Worm (Caenorhabditis elegans) whole organism, L4 larva: ENCODE data around the gene C04G6.11.

ENCODE experiments used
- F10B5.3 ChIP-seq: sonication (generic microtip); optimal IDR thresholded peaks from 2 replicates; lab custom pipeline; 2016; ENCODE audit warnings: mild to moderate bottlenecking, missing genetic modification characterization, missing compliant biosample characterization
- F26F4.8 ChIP-seq: fragments of 200-800 bp; sonication (Bioruptor generic); conservative IDR thresholded peaks from 2 replicates; pipeline ENCODE4 v1.3.6; 2022; ENCODE audit warnings: missing genetic modification characterization, missing compliant biosample characterization
- F44E2.7 ChIP-seq: fragments of 200-800 bp; sonication (Bioruptor generic); IDR thresholded peaks from 2 replicates; pipeline ENCODE4 v2.1.2; 2022; ENCODE audit warnings: missing genetic modification characterization, missing compliant biosample characterization
- F49E8.2 ChIP-seq: sonication (generic microtip); optimal IDR thresholded peaks from 2 replicates; lab custom pipeline; 2016; ENCODE audit warnings: missing compliant biosample characterization, mild to moderate bottlenecking, missing genetic modification characterization, borderline replicate concordance
- T20F7.1 ChIP-seq: fragments of 200-800 bp; sonication (Bioruptor generic); optimal IDR thresholded peaks from 2 replicates; lab custom pipeline; 2018; ENCODE audit warnings: mild to moderate bottlenecking, missing genetic modification characterization, missing compliant biosample characterization
- Y105C5A.15 ChIP-seq: fragments of 200-800 bp; sonication (Bioruptor generic); IDR thresholded peaks from 2 replicates; pipeline ENCODE4 v1.3.6; 2022; ENCODE audit warnings: missing genetic modification characterization, missing compliant biosample characterization
- Y48G9A.11 ChIP-seq: fragments of 200-800 bp; sonication (Bioruptor generic); IDR thresholded peaks from 2 replicates; pipeline ENCODE4 v1.3.6; 2022; ENCODE audit warnings: missing genetic modification reagents, missing genetic modification characterization, missing compliant biosample characterization
- Y75B8A.6 ChIP-seq: fragments of 200-800 bp; sonication (Bioruptor generic); IDR thresholded peaks from 2 replicates; pipeline ENCODE4 v1.3.6; 2022; ENCODE audit warnings: missing genetic modification reagents, missing genetic modification characterization, missing compliant biosample characterization
- aly-2 ChIP-seq: sonication (generic microtip); optimal IDR thresholded peaks from 2 replicates; lab custom pipeline; 2018; ENCODE audit warnings: missing biosample characterization, missing genetic modification characterization
- attf-4 ChIP-seq: sonication (generic microtip); optimal IDR thresholded peaks from 3 replicates; lab custom pipeline; 2017; ENCODE audit warnings: missing biosample characterization, missing genetic modification characterization
- ceh-20 ChIP-seq: fragments of 200-800 bp; sonication (Bioruptor generic); IDR thresholded peaks from 2 replicates; pipeline ENCODE4 v1.3.6; 2022; ENCODE audit warnings: missing genetic modification reagents, missing genetic modification characterization, missing compliant biosample characterization
- ceh-32 ChIP-seq: sonication (generic microtip); optimal IDR thresholded peaks from 2 replicates; lab custom pipeline; 2016; ENCODE audit warnings: mild to moderate bottlenecking, missing genetic modification characterization, missing compliant biosample characterization; ENCODE audit not compliant: poor library complexity
- ceh-82 ChIP-seq: sonication (generic microtip); optimal IDR thresholded peaks from 2 replicates; lab custom pipeline; 2017; ENCODE audit warnings: missing biosample characterization, missing genetic modification characterization
- ces-1 ChIP-seq: fragments of 150-350 bp; sonication (generic microtip); optimal IDR thresholded peaks from 4 replicates; lab custom pipeline; 2014; ENCODE audit warnings: missing biosample characterization, missing genetic modification reagents, missing genetic modification characterization
- ctbp-1 ChIP-seq: fragments of 200-800 bp; sonication (Bioruptor generic); IDR thresholded peaks from 2 replicates; pipeline ENCODE4 v1.3.6; 2022; ENCODE audit warnings: missing genetic modification reagents, missing genetic modification characterization, missing compliant biosample characterization
- daf-12 ChIP-seq: fragments of 150-350 bp; optimal IDR thresholded peaks from 2 replicates; lab custom pipeline; 2014; ENCODE audit warnings: missing biosample characterization, missing genetic modification reagents, missing genetic modification characterization
- daf-16 ChIP-seq, 3 experiments: sonication (generic microtip); optimal IDR thresholded peaks; 2 replicates each; lab custom pipeline; 2016 to 2017; ENCODE audit warnings: missing genetic modification characterization in 3 of 3, missing genetic modification reagents in 3 of 3, mild to moderate bottlenecking in 2 of 3, missing compliant biosample characterization in 2 of 3, missing biosample characterization in 1 of 3, moderate library complexity in 1 of 3
- daf-8 ChIP-seq: fragments of 200-800 bp; sonication (Bioruptor generic); IDR thresholded peaks from 2 replicates; pipeline ENCODE4 v1.3.6; 2022; ENCODE audit warnings: missing genetic modification characterization, missing compliant biosample characterization
- dmd-6 ChIP-seq: fragments of 200-800 bp; sonication (Bioruptor generic); IDR thresholded peaks from 2 replicates; pipeline ENCODE4 v1.3.6; 2022; ENCODE audit warnings: missing genetic modification reagents, missing genetic modification characterization, missing compliant biosample characterization
- dve-1 ChIP-seq: sonication (generic microtip); optimal IDR thresholded peaks from 2 replicates; lab custom pipeline; 2017; ENCODE audit warnings: antibody characterized with exemption, mild to moderate bottlenecking, missing genetic modification characterization, missing compliant biosample characterization; ENCODE audit not compliant: insufficient read depth
- gei-8 ChIP-seq: fragments of 200-800 bp; sonication (Bioruptor generic); optimal IDR thresholded peaks from 2 replicates; lab custom pipeline; 2018; ENCODE audit warnings: mild to moderate bottlenecking, missing genetic modification characterization, missing compliant biosample characterization
- hif-1 ChIP-seq, 2 experiments: sonication (generic microtip); optimal IDR thresholded peaks; 2 replicates each; lab custom pipeline; 2016 to 2017; ENCODE audit warnings: missing compliant biosample characterization in 2 of 2, missing genetic modification characterization in 2 of 2, missing genetic modification reagents in 2 of 2, missing genotype in 2 of 2, mild to moderate bottlenecking in 1 of 2
- hlh-11 ChIP-seq: fragments of 200-800 bp; sonication (Bioruptor generic); optimal IDR thresholded peaks from 2 replicates; lab custom pipeline; 2018; ENCODE audit warnings: mild to moderate bottlenecking, missing genetic modification characterization, missing compliant biosample characterization
- hlh-30 ChIP-seq: sonication (generic microtip); optimal IDR thresholded peaks from 2 replicates; lab custom pipeline; 2017; ENCODE audit warnings: antibody characterized with exemption, mild to moderate bottlenecking, missing genetic modification characterization, missing compliant biosample characterization; ENCODE audit not compliant: insufficient read depth
- jun-1 ChIP-seq: fragments of 150-350 bp; optimal IDR thresholded peaks from 2 replicates; lab custom pipeline; 2014; ENCODE audit warnings: missing biosample characterization, missing genetic modification reagents, missing genetic modification characterization
- lim-7 ChIP-seq: fragments of 200-800 bp; sonication (Bioruptor generic); IDR thresholded peaks from 2 replicates; pipeline ENCODE4 v1.3.6; 2022; ENCODE audit warnings: missing genetic modification characterization, missing compliant biosample characterization
- lin-1 ChIP-seq: fragments of 200-800 bp; sonication (Bioruptor generic); IDR thresholded peaks from 2 replicates; pipeline ENCODE4 v1.3.6; 2022; ENCODE audit warnings: missing genetic modification reagents, missing genetic modification characterization, missing compliant biosample characterization
- lin-29 ChIP-seq: fragments of 200-800 bp; sonication (Bioruptor generic); IDR thresholded peaks from 2 replicates; pipeline ENCODE4 v1.3.6; 2022; ENCODE audit warnings: missing genetic modification reagents, missing genetic modification characterization, missing compliant biosample characterization
- lin-38 ChIP-seq: fragments of 200-800 bp; sonication (Bioruptor generic); IDR thresholded peaks from 2 replicates; pipeline ENCODE4 v1.3.6; 2022; ENCODE audit warnings: missing genetic modification reagents, missing genetic modification characterization, missing compliant biosample characterization
- madf-5 ChIP-seq, 2 experiments: fragments of 200-800 bp; sonication (Bioruptor generic); IDR thresholded peaks; 2 replicates each; pipeline ENCODE4 v1.3.6; 2022; ENCODE audit warnings: missing compliant biosample characterization in 2 of 2, missing genetic modification characterization in 2 of 2
- madf-9 ChIP-seq: fragments of 200-800 bp; sonication (Bioruptor generic); conservative IDR thresholded peaks from 2 replicates; pipeline ENCODE4 v1.3.6; 2022; ENCODE audit warnings: missing genetic modification reagents, missing genetic modification characterization, missing compliant biosample characterization
- mdl-1 ChIP-seq, 2 experiments: fragments of 150-350 bp in 1 of 2; sonication (generic microtip) in 1 of 2; optimal IDR thresholded peaks; 2 replicates each; lab custom pipeline; 2014 to 2017; ENCODE audit warnings: missing biosample characterization in 2 of 2, missing genetic modification characterization in 2 of 2
- nhr-10 ChIP-seq: fragments of 150-350 bp; optimal IDR thresholded peaks from 2 replicates; lab custom pipeline; 2014; ENCODE audit warnings: missing biosample characterization, missing genetic modification characterization
- nhr-237 ChIP-seq: sonication (generic microtip); optimal IDR thresholded peaks from 2 replicates; lab custom pipeline; 2017; ENCODE audit warnings: missing biosample characterization, missing genetic modification characterization
- nhr-28 ChIP-seq: fragments of 150-350 bp; optimal IDR thresholded peaks from 2 replicates; lab custom pipeline; 2014; ENCODE audit warnings: missing biosample characterization, missing genetic modification characterization
- nhr-41 ChIP-seq: fragments of 200-800 bp; sonication (Bioruptor generic); IDR thresholded peaks from 2 replicates; pipeline ENCODE4 v1.3.6; 2022; ENCODE audit warnings: missing genetic modification reagents, missing genetic modification characterization, missing compliant biosample characterization
- nhr-48 ChIP-seq: sonication (generic microtip); optimal IDR thresholded peaks from 2 replicates; lab custom pipeline; 2016; ENCODE audit warnings: mild to moderate bottlenecking, missing genetic modification characterization, missing compliant biosample characterization
- nhr-6 ChIP-seq: fragments of 150-350 bp; optimal IDR thresholded peaks from 2 replicates; lab custom pipeline; 2014; ENCODE audit warnings: missing biosample characterization, missing genetic modification characterization
- nhr-77 ChIP-seq: fragments of 150-350 bp; optimal IDR thresholded peaks from 2 replicates; lab custom pipeline; 2014; ENCODE audit warnings: missing biosample characterization, missing genetic modification characterization
- sdz-12 ChIP-seq: fragments of 200-800 bp; sonication (Bioruptor generic); optimal IDR thresholded peaks from 2 replicates; lab custom pipeline; 2018; ENCODE audit warnings: mild to moderate bottlenecking, missing genetic modification characterization, missing compliant biosample characterization
- set-16 ChIP-seq: fragments of 200-800 bp; sonication (Bioruptor generic); IDR thresholded peaks from 2 replicates; pipeline ENCODE4 v1.3.6; 2022; ENCODE audit warnings: missing genetic modification reagents, missing genetic modification characterization, missing compliant biosample characterization
- spr-1 ChIP-seq: sonication (generic microtip); optimal IDR thresholded peaks from 2 replicates; lab custom pipeline; 2016; ENCODE audit warnings: mild to moderate bottlenecking, missing genetic modification characterization, missing compliant biosample characterization
- spr-3 ChIP-seq: fragments of 200-800 bp; sonication (Bioruptor generic); optimal IDR thresholded peaks from 2 replicates; lab custom pipeline; 2018; ENCODE audit warnings: mild to moderate bottlenecking, missing genetic modification characterization, missing compliant biosample characterization
- tra-1 ChIP-seq: fragments of 200-800 bp; sonication (Bioruptor generic); IDR thresholded peaks from 2 replicates; pipeline ENCODE4 v1.3.6; 2022; ENCODE audit warnings: missing genetic modification reagents, missing genetic modification characterization, missing compliant biosample characterization
- unc-62 ChIP-seq, 3 experiments: fragments of 150-350 bp in 1 of 3; sonication (generic microtip); optimal IDR thresholded peaks in 2 of 3; peaks in 1 of 3; 1 replicate in 1 of 3; 2 replicates in 2 of 3; lab custom pipeline; 2014 to 2017; ENCODE audit warnings: missing biosample characterization in 3 of 3, missing genetic modification characterization in 3 of 3, missing genetic modification reagents in 3 of 3, missing genotype in 1 of 3
- vab-7 ChIP-seq: fragments of 200-800 bp; sonication (Bioruptor generic); IDR thresholded peaks from 2 replicates; pipeline ENCODE4 v1.3.6; 2022; ENCODE audit warnings: missing genetic modification reagents, missing genetic modification characterization, missing compliant biosample characterization
- zip-11 ChIP-seq: fragments of 200-800 bp; sonication (Bioruptor generic); IDR thresholded peaks from 2 replicates; pipeline ENCODE4 v1.3.6; 2022; ENCODE audit warnings: missing genetic modification characterization, missing compliant biosample characterization
- zip-2 ChIP-seq: fragments of 150-350 bp; optimal IDR thresholded peaks from 2 replicates; lab custom pipeline; 2014; ENCODE audit warnings: missing biosample characterization, missing genetic modification characterization

Gene C04G6.11

ce11 chrII:5141945-5142514, 38.4 kb upstream of the C04G6.11 start, which contains the start of gene nas-29 (continued):
- TF ChIP-seq Y105C5A.15 (GFP tag; lab: Robert Waterston, UW) = no peak
- TF ChIP-seq jun-1 = no peak
- peak; percentile 42 for TF ChIP-seq nhr-48 (tag; lab: Kevin White, UChicago)
- TF ChIP-seq madf-9 (GFP tag; lab: Robert Waterston, UW) = no peak
- TF ChIP-seq dve-1 (tag; lab: Kevin White, UChicago) = peak; percentile 86
- TF ChIP-seq F44E2.7 = no peak
- no peak for TF ChIP-seq T20F7.1 (GFP tag; lab: Kevin White, UChicago)
- TF ChIP-seq attf-4 (tag; lab: Kevin White, UChicago) = no peak
- no peak for TF ChIP-seq F49E8.2 (tag; lab: Kevin White, UChicago)
- TF ChIP-seq mdl-1 (tag; optimal IDR thresholded peaks at IDR 0.05; lab: Kevin White, UChicago) = peak in 1 of 2 experiments; percentile 89
- peak; percentile 97 for TF ChIP-seq nhr-28 (tag; lab: Kevin White, UChicago)
- TF ChIP-seq nhr-237 (tag; lab: Kevin White, UChicago) = no peak
- peak; percentile 64; the same call in 1 of the 2 replicates for TF ChIP-seq dmd-6 (GFP tag; lab: Robert Waterston, UW)
- TF ChIP-seq hlh-30 (tag; lab: Kevin White, UChicago) = peak; percentile 49
- TF ChIP-seq hlh-11 (tag; lab: Kevin White, UChicago) = no peak
- no peak for TF ChIP-seq lin-38
- TF ChIP-seq aly-2 = no peak
- TF ChIP-seq sdz-12 (GFP tag; lab: Kevin White, UChicago) = no peak
- TF ChIP-seq ceh-32 (tag; lab: Kevin White, UChicago) = no peak
- no peak for TF ChIP-seq zip-2 (tag; lab: Kevin White, UChicago)
- no peak for TF ChIP-seq lin-29 (GFP tag; lab: Robert Waterston, UW)
- TF ChIP-seq tra-1 (GFP tag; lab: Robert Waterston, UW) = no peak
- TF ChIP-seq F10B5.3 (tag; lab: Kevin White, UChicago) = no peak
- no peak for TF ChIP-seq Y75B8A.6 (GFP tag; lab: Robert Waterston, UW)
- 0 out of 2 replicates have a peak, but pooled peaks have one; percentile 28 for TF ChIP-seq lin-1 (GFP tag; lab: Robert Waterston, UW)
- TF ChIP-seq daf-16 (GFP tag; optimal IDR thresholded peaks at IDR 0.05; lab: Kevin White, UChicago) = no peak
- peak; percentile 82 for TF ChIP-seq daf-16 (tag; optimal IDR thresholded peaks at IDR 0.05; lab: Kevin White, UChicago)
- no peak for TF ChIP-seq ctbp-1 (GFP tag; lab: Robert Waterston, UW)
- no peak for TF ChIP-seq ceh-82
- no peak for TF ChIP-seq hif-1 (tag; optimal IDR thresholded peaks at IDR 0.05; lab: Kevin White, UChicago)
- no peak for TF ChIP-seq daf-8
- no peak for TF ChIP-seq gei-8
- no peak for TF ChIP-seq zip-11 (GFP tag; lab: Robert Waterston, UW)
- no peak for TF ChIP-seq daf-12
- TF ChIP-seq nhr-77 (tag; lab: Kevin White, UChicago) = peak; percentile 76
- no peak for TF ChIP-seq unc-62 (GFP tag; optimal IDR thresholded peaks at IDR 0.05 in 1 of 2; lab: Kevin White, UChicago)
- TF ChIP-seq unc-62 (tag; optimal IDR thresholded peaks at IDR 0.05; lab: Kevin White, UChicago) = no peak
- no peak for TF ChIP-seq nhr-6 (tag; lab: Kevin White, UChicago)
- TF ChIP-seq nhr-41 (GFP tag; lab: Robert Waterston, UW) = no peak
- TF ChIP-seq vab-7 (GFP tag; lab: Robert Waterston, UW) = no peak
- no peak for TF ChIP-seq nhr-10 (tag; lab: Kevin White, UChicago)
- TF ChIP-seq Y48G9A.11 = no peak
- no peak for TF ChIP-seq ceh-20
- no peak for TF ChIP-seq spr-3 (GFP tag; lab: Kevin White, UChicago)
- no peak for TF ChIP-seq spr-1 (tag; lab: Kevin White, UChicago)
- no peak for TF ChIP-seq ces-1
- no peak for TF ChIP-seq set-16 (GFP tag; lab: Robert Waterston, UW)
- no peak for TF ChIP-seq madf-5 (GFP tag; IDR thresholded peaks at IDR 0.05; lab: Robert Waterston, UW)
- TF ChIP-seq lim-7 (GFP tag; lab: Robert Waterston, UW) = no peak
- no peak for TF ChIP-seq F26F4.8 (GFP tag; lab: Robert Waterston, UW)
